Fruit fly (Drosophila melanogaster): ENCODE data around the gene CG42266.

The CG42266 gene

dm6 chr2L:16302773-16303279, 37.3 kb downstream of the CG42266 start, which contains the start of gene GMF (continued):
- TF ChIP-seq Hand (GFP tag; optimal IDR thresholded peaks at IDR 0.05) (no peak), CG3407 (GFP tag; optimal IDR thresholded peaks at IDR 0.05) (no peak), B-H2 (GFP tag; optimal IDR thresholded peaks at IDR 0.05) (peak; percentile 62), CG12659 (GFP tag; optimal IDR thresholded peaks at IDR 0.05) (peak; percentile 67), Ets97D (GFP tag; optimal IDR thresholded peaks at IDR 0.05) (peak; percentile 45), CG17359 (tag; optimal IDR thresholded peaks at IDR 0.05) (peak; percentile 14), Ssrp (tag; optimal IDR thresholded peaks at IDR 0.05) (peak; percentile 41), cas (GFP tag; IDR thresholded peaks at IDR 0.05) (no peak), insv (GFP tag; optimal IDR thresholded peaks at IDR 0.05) (no peak), CG5180 (GFP tag; optimal IDR thresholded peaks at IDR 0.05) (no peak), gfzf (GFP tag; optimal IDR thresholded peaks at IDR 0.05) (peak; percentile 78), row (GFP tag; IDR thresholded peaks at IDR 0.05) (peak; percentile 78), nerfin-2 (GFP tag; IDR thresholded peaks at IDR 0.05; ENCODE audit: partially characterized antibody) (no peak), Lpt (GFP tag; optimal IDR thresholded peaks at IDR 0.05) (no peak), Dll (GFP tag; IDR thresholded peaks at IDR 0.05; ENCODE audit: partially characterized antibody) (peak; percentile 66), CG10321 (GFP tag; IDR thresholded peaks at IDR 0.05) (no peak), pzg (GFP tag; optimal IDR thresholded peaks at IDR 0.05) (peak; percentile 60), zfh2 (GFP tag; optimal IDR thresholded peaks at IDR 0.05) (peak; percentile 23), kay (GFP tag; optimal IDR thresholded peaks at IDR 0.05) (peak; percentile 79), NFAT (GFP tag; IDR thresholded peaks at IDR 0.05) (no peak), zen2 (GFP tag; IDR thresholded peaks at IDR 0.05; ENCODE audit: partially characterized antibody) (no peak), danr (GFP tag; IDR thresholded peaks at IDR 0.05) (no peak), vvl (GFP tag; IDR thresholded peaks at IDR 0.05) (peak; percentile 49; the same call in 1 of the 2 replicates), twi (tag; optimal IDR thresholded peaks at IDR 0.05) (peak; percentile 6), pan (optimal IDR thresholded peaks at IDR 0.05) (no peak), pan (GFP tag; optimal IDR thresholded peaks at IDR 0.05 in 1 of 2, IDR thresholded peaks at IDR 0.05 in 1 of 2) (peak in 1 of 2 experiments; percentile 27), CG12391 (tag; optimal IDR thresholded peaks at IDR 0.05) (peak; percentile 78), Six4 (GFP tag; optimal IDR thresholded peaks at IDR 0.05) (peak; percentile 6), CG11696 (GFP tag; IDR thresholded peaks at IDR 0.05) (no peak), Drgx (GFP tag; IDR thresholded peaks at IDR 0.05) (no peak), crol (GFP tag; IDR thresholded peaks at IDR 0.05) (no peak), Spps (tag; optimal IDR thresholded peaks at IDR 0.05) (no peak), CG18619 (GFP tag; optimal IDR thresholded peaks at IDR 0.05) (peak; percentile 8), Bteb2 (GFP tag; optimal IDR thresholded peaks at IDR 0.05) (peak; percentile 6), gcm (GFP tag; optimal IDR thresholded peaks at IDR 0.05) (peak; percentile 1), Lhr (GFP tag; optimal IDR thresholded peaks at IDR 0.05) (peak; percentile 53), CG12236 (GFP tag; optimal IDR thresholded peaks at IDR 0.05) (no peak), D19B (GFP tag; optimal IDR thresholded peaks at IDR 0.05) (peak; percentile 73), Gsc (GFP tag; IDR thresholded peaks at IDR 0.05) (no peak), caup (GFP tag; optimal IDR thresholded peaks at IDR 0.05; ENCODE audit: severe bottlenecking) (no peak), Meics (GFP tag; optimal IDR thresholded peaks at IDR 0.05) (peak; percentile 39), HLH54F (GFP tag; optimal IDR thresholded peaks at IDR 0.05) (peak; percentile 7), luna (GFP tag; optimal IDR thresholded peaks at IDR 0.05) (no peak), CG15514 (GFP tag; optimal IDR thresholded peaks at IDR 0.05) (peak; percentile 47), CG17328 (GFP tag; IDR thresholded peaks at IDR 0.05) (peak; percentile 52; the same call in 1 of the 2 replicates), bsh (GFP tag; optimal IDR thresholded peaks at IDR 0.05) (peak in 1 of 2 experiments; percentile 40), knrl (GFP tag; IDR thresholded peaks at IDR 0.05; ENCODE audit: partially characterized antibody) (peak; percentile 46; the same call in 2 of the 3 replicates), CG10979 (tag; optimal IDR thresholded peaks at IDR 0.05) (peak; percentile 63), dpn (GFP tag; optimal IDR thresholded peaks at IDR 0.05) (peak; percentile 9 to 27), nerfin-1 (tag; optimal IDR thresholded peaks at IDR 0.05) (peak; percentile 27)

Measured in whole organism, embryonic.